Worm (Caenorhabditis elegans): ENCODE measurements around the gene rab-14.

rab-14 gene

ce11 chrX:15567986-15568940 lies 38.2 kb downstream of the rab-14 start, which contains the start of gene dyn-1:
Gene dyn-1 (plus strand): TSS chrX:15568890.
- peak; percentile 14 for TF ChIP-seq W03F9.2 (tag; optimal IDR thresholded peaks at IDR 0.05)
- no peak for TF ChIP-seq him-1 (tag; optimal IDR thresholded peaks at IDR 0.05)
- no peak for TF ChIP-seq dao-5 (tag; optimal IDR thresholded peaks at IDR 0.05)

- TF ChIP-seq W03F9.2 (tag; optimal IDR thresholded peaks at IDR 0.05) (no peak), dao-5 (tag; optimal IDR thresholded peaks at IDR 0.05) (no peak), him-1 (tag; optimal IDR thresholded peaks at IDR 0.05) (peak; percentile 77)
Observed at ce11 chrX:15566640-15567039, 39.8 kb downstream of the rab-14 start.

- TF ChIP-seq W03F9.2 (tag; optimal IDR thresholded peaks at IDR 0.05): no peak
- no peak for TF ChIP-seq dao-5 (tag; optimal IDR thresholded peaks at IDR 0.05)
- no peak for TF ChIP-seq him-1 (tag; optimal IDR thresholded peaks at IDR 0.05)
Observed at ce11 chrX:15564338-15564737, 42.1 kb downstream of the rab-14 start.

ce11 chrX:15559473-15559872 lies 47.0 kb downstream of the rab-14 start:
- TF ChIP-seq him-1 (tag; optimal IDR thresholded peaks at IDR 0.05): no peak
- no peak for TF ChIP-seq dao-5 (tag; optimal IDR thresholded peaks at IDR 0.05)
- no peak for TF ChIP-seq W03F9.2 (tag; optimal IDR thresholded peaks at IDR 0.05)

DNA sequence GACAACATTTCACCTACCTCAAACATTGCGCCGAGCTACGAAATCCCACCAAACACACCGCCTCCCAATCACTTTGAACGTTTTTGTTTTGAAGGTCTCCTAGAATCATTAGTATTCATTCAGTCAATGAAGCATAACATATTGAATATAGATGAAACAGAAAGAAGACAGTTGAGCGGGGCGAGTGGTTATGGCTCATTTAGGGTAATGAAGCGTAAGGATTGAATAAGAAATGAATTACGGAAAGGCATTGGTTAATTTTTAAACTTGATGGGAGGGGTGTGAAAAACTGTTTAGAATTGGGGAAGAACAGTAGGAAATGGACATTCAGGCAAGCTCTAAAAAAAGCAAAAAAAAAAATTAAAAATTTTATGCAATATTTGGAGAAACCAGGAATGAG lies 48.6 kb downstream of the rab-14 start, which contains the start of gene lron-3:
TSS of gene lron-3 (minus strand) at position 101 of the 400 bp plus-strand sequence.
- no peak for TF ChIP-seq him-1 (tag; optimal IDR thresholded peaks at IDR 0.05)
- TF ChIP-seq W03F9.2 (tag; optimal IDR thresholded peaks at IDR 0.05): no peak
- TF ChIP-seq dao-5 (tag; optimal IDR thresholded peaks at IDR 0.05): no peak

- no peak for TF ChIP-seq W03F9.2 (tag; optimal IDR thresholded peaks at IDR 0.05)
- TF ChIP-seq dao-5 (tag; optimal IDR thresholded peaks at IDR 0.05): no peak
- no peak for TF ChIP-seq him-1 (tag; optimal IDR thresholded peaks at IDR 0.05)
Observed at ce11 chrX:15555529-15555928, 50.9 kb downstream of the rab-14 start.

- TF ChIP-seq W03F9.2 (tag; optimal IDR thresholded peaks at IDR 0.05) (no peak), dao-5 (tag; optimal IDR thresholded peaks at IDR 0.05) (no peak), him-1 (tag; optimal IDR thresholded peaks at IDR 0.05) (no peak)
Observed at ce11 chrX:15554910-15555309, 51.5 kb downstream of the rab-14 start.

Measured in whole organism, L4/young adult.